Fruit fly (Drosophila melanogaster) whole organism, adult: ENCODE results near the gene CG8301.
A peak's percentile ranks its signal among the peaks of the same experiment; 100 is the strongest.

Experiments
- CG11617 ChIP-seq: fragments of 200-800 bp; sonication (Bioruptor generic); optimal IDR thresholded peaks from 2 replicates; lab custom pipeline; 2017; ENCODE audit warnings: mild to moderate bottlenecking, missing biosample characterization, missing genetic modification reagents, missing genetic modification characterization
- CG12768 ChIP-seq: fragments of 200-800 bp; sonication (Bioruptor generic); optimal IDR thresholded peaks from 2 replicates; lab custom pipeline; 2017; ENCODE audit warnings: missing biosample characterization, missing genetic modification characterization, mild to moderate bottlenecking, moderate library complexity, missing genetic modification reagents
- CG14711 ChIP-seq: fragments of 200-800 bp; sonication (Bioruptor generic); optimal IDR thresholded peaks from 2 replicates; lab custom pipeline; 2018; ENCODE audit warnings: missing biosample characterization, mild to moderate bottlenecking, missing genetic modification characterization, moderate library complexity
- CG1620 ChIP-seq: fragments of 200-800 bp; sonication (Bioruptor generic); optimal IDR thresholded peaks from 2 replicates; lab custom pipeline; 2016; ENCODE audit warnings: missing biosample characterization, missing genetic modification characterization
- CG33017 ChIP-seq: fragments of 200-800 bp; sonication (Bioruptor generic); optimal IDR thresholded peaks from 2 replicates; lab custom pipeline; 2018; ENCODE audit warnings: missing biosample characterization, mild to moderate bottlenecking, missing genetic modification characterization, moderate library complexity
- CG5204 ChIP-seq: fragments of 200-800 bp; sonication (Bioruptor generic); optimal IDR thresholded peaks from 2 replicates; lab custom pipeline; 2016; ENCODE audit warnings: missing biosample characterization, missing genetic modification characterization
- CG7045 ChIP-seq: fragments of 200-800 bp; sonication (Bioruptor generic); optimal IDR thresholded peaks from 2 replicates; lab custom pipeline; 2017; ENCODE audit warnings: missing biosample characterization, mild to moderate bottlenecking, missing genetic modification characterization
- CG7101 ChIP-seq: fragments of 200-800 bp; sonication (Bioruptor generic); optimal IDR thresholded peaks from 2 replicates; lab custom pipeline; 2018; ENCODE audit warnings: missing biosample characterization, mild to moderate bottlenecking, missing genetic modification characterization, moderate library complexity
- Clk ChIP-seq: fragments of 200-800 bp; sonication (Bioruptor generic); optimal IDR thresholded peaks from 2 replicates; lab custom pipeline; 2017; ENCODE audit warnings: missing biosample characterization, missing genetic modification characterization
- Crg-1 ChIP-seq: fragments of 200-800 bp; sonication (Bioruptor generic); optimal IDR thresholded peaks from 2 replicates; lab custom pipeline; 2016; ENCODE audit warnings: missing biosample characterization, missing genetic modification characterization
- Hr96 ChIP-seq: fragments of 200-800 bp; sonication (Bioruptor generic); optimal IDR thresholded peaks from 2 replicates; lab custom pipeline; 2016; ENCODE audit warnings: missing biosample characterization, missing genetic modification characterization
- Mnt ChIP-seq: fragments of 200-800 bp; sonication (Bioruptor generic); optimal IDR thresholded peaks from 2 replicates; lab custom pipeline; 2016; ENCODE audit warnings: missing biosample characterization, mild to moderate bottlenecking, missing genetic modification characterization
- bab1 ChIP-seq: fragments of 200-800 bp; sonication (Bioruptor generic); optimal IDR thresholded peaks from 3 replicates; lab custom pipeline; 2019; ENCODE audit warnings: missing biosample characterization, mild to moderate bottlenecking, missing genetic modification characterization, moderate library complexity
- cic ChIP-seq: fragments of 200-800 bp; sonication (Bioruptor generic); optimal IDR thresholded peaks from 2 replicates; lab custom pipeline; 2017; ENCODE audit warnings: missing biosample characterization, mild to moderate bottlenecking, missing genetic modification characterization, moderate library complexity
- cnc ChIP-seq, 2 experiments: fragments of >200 bp; optimal IDR thresholded peaks; 2 replicates each; lab custom pipeline; 2017
- kay ChIP-seq: fragments of 200-800 bp; sonication (Bioruptor generic); peaks from one replicate; lab custom pipeline; 2016; ENCODE audit warnings: missing biosample characterization, missing genetic modification characterization, borderline replicate concordance
- ovo ChIP-seq: fragments of 200-800 bp; sonication (Bioruptor generic); optimal IDR thresholded peaks from 2 replicates; lab custom pipeline; 2016; ENCODE audit warnings: missing biosample characterization, missing genetic modification characterization
- pad ChIP-seq: fragments of 200-800 bp; sonication (Bioruptor generic); optimal IDR thresholded peaks from 3 replicates; lab custom pipeline; 2017; ENCODE audit warnings: missing biosample characterization, missing genetic modification characterization, mild to moderate bottlenecking, moderate library complexity, missing genetic modification reagents
- tj ChIP-seq: fragments of 200-800 bp; sonication (Bioruptor generic); optimal IDR thresholded peaks from 3 replicates; lab custom pipeline; 2017; ENCODE audit warnings: missing biosample characterization, mild to moderate bottlenecking, missing genetic modification characterization, moderate library complexity
- toe ChIP-seq: fragments of 200-800 bp; sonication (Bioruptor generic); optimal IDR thresholded peaks from 2 replicates; lab custom pipeline; 2016; ENCODE audit warnings: missing biosample characterization, missing genetic modification characterization

Gene CG8301

dm6 chr3R:9534595-9535217 is 46.4 kb upstream of the CG8301 start:
- TF ChIP-seq cic (GFP tag; lab: Kevin White, UChicago) (no peak), tj (GFP tag; lab: Kevin White, UChicago) (no peak), CG14711 (no peak), kay (no peak), CG7045 (GFP tag; lab: Kevin White, UChicago) (no peak), cnc (optimal IDR thresholded peaks at IDR 0.05; lab: Kevin White, UChicago) (no peak), Crg-1 (GFP tag; lab: Kevin White, UChicago) (no peak), Mnt (GFP tag; lab: Kevin White, UChicago) (no peak), Hr96 (GFP tag; lab: Kevin White, UChicago) (no peak)

DNA sequence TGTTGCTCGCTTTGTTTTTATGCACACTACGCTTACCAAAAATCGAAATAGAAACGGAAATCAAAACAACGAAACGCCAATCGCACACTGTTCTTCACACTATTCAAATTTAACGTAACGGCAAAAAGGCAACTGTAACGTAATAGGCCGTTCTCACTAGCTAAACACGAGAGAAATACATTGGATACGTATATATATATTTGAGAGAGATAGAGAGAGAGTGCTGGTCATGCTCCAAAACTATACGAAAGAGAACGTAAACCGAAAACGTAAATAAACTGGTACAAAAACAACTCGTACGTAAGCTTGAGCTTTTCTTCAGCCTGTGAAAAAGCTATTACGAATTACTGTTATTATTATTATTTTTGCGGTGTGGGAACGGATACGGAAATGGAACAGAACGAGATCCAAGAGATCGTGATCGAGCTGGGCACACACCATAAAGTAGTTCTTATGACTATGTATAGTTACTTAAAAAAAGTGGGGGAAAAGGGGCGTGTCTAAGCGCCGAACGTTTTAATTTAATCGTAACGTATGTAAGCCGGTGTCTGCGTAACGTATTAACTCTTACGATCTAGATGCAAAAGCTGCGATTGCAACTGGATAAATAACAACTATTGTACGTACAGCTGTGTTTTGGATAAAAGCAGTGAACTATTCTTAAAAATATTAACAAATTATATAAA is 37.5 kb upstream of the CG8301 start:
- TF ChIP-seq kay: peak; percentile 68
- TF ChIP-seq cnc (optimal IDR thresholded peaks at IDR 0.05; lab: Kevin White, UChicago): no peak

- TF ChIP-seq toe: no peak
- no peak for TF ChIP-seq cnc (optimal IDR thresholded peaks at IDR 0.05; lab: Kevin White, UChicago)
- no peak for TF ChIP-seq bab1 (GFP tag; lab: Kevin White, UChicago)
- TF ChIP-seq Hr96 (GFP tag; lab: Kevin White, UChicago): no peak
- TF ChIP-seq CG1620 (GFP tag; lab: Kevin White, UChicago): no peak
- TF ChIP-seq tj (GFP tag; lab: Kevin White, UChicago): no peak
- no peak for TF ChIP-seq Clk (GFP tag; lab: Kevin White, UChicago)
- TF ChIP-seq CG7045 (GFP tag; lab: Kevin White, UChicago): no peak
- no peak for TF ChIP-seq Crg-1 (GFP tag; lab: Kevin White, UChicago)
- TF ChIP-seq CG14711: no peak
- TF ChIP-seq cic (GFP tag; lab: Kevin White, UChicago): no peak
- no peak for TF ChIP-seq CG11617
- TF ChIP-seq Mnt (GFP tag; lab: Kevin White, UChicago): no peak
- no peak for TF ChIP-seq ovo (GFP tag; lab: Kevin White, UChicago)
- no peak for TF ChIP-seq CG12768 (GFP tag; lab: Kevin White, UChicago)
- TF ChIP-seq CG5204 (GFP tag; lab: Kevin White, UChicago): no peak
These were observed 34.2 kb upstream of the CG8301 start for dm6 chr3R:9546808-9547381.

DNA sequence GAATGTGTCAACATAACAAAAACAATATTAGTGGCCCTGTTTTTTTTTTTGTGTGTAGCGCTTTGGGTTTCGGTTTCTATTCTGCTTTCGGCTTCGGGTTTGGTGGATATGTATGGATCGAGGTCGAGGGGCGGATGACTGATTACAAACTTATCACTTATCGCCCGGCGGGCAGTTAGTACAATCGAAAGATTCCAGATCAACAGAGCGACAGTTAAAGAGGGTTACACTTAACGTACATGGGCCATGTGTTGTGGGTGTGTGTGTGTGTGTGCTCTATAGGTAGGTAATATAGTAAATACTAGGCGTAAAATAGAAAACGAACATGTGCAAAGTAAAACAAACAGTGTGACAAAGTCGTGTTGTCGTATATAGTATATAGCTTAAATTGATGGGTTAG is 32.3 kb upstream of the CG8301 start:
- no peak for TF ChIP-seq CG7101 (tag; lab: Kevin White, UChicago)
- TF ChIP-seq cic (GFP tag; lab: Kevin White, UChicago): peak; percentile 66
- peak; percentile 22 for TF ChIP-seq Mnt (GFP tag; lab: Kevin White, UChicago)

- TF ChIP-seq cic (GFP tag; lab: Kevin White, UChicago) (no peak), Mnt (GFP tag; lab: Kevin White, UChicago) (peak; percentile 60), ovo (GFP tag; lab: Kevin White, UChicago) (no peak), Crg-1 (GFP tag; lab: Kevin White, UChicago) (peak; percentile 0), tj (GFP tag; lab: Kevin White, UChicago) (no peak)
These were observed 30.7 kb upstream of the CG8301 start for dm6 chr3R:9550265-9551012.

DNA sequence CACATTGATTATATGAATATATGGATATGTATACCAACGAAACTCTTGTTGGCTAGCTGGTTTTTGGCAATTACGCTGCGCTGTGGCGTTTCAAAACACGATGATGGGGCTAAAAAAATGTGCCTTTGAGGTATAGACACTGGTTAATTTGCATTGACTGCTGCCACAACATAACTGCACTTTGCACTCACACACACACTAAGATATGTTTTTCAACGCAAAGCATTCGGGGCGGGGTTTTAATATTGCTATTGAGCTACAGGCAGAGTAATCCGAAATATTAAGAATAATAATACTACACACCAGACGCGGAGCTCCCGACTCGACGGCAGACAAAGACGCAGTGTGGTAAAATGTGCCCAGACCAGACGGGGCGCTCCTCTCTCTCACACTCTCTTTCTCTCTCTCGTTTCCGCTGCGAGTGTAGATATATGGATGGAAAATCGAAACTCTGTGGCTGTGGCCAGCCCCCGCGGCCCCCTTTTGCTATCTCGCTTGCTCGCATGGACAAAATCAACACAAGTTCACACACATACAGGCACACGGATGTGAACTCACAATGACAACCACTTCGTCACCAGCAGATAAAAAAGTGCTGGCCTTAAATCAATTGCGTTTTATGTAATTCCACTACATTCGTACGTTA is 30.0 kb upstream of the CG8301 start:
- TF ChIP-seq cic (GFP tag; lab: Kevin White, UChicago) (peak; percentile 89), CG33017 (tag; lab: Kevin White, UChicago) (peak; percentile 43), Clk (GFP tag; lab: Kevin White, UChicago) (peak; percentile 23), CG12768 (GFP tag; lab: Kevin White, UChicago) (peak; percentile 83), Hr96 (GFP tag; lab: Kevin White, UChicago) (peak; percentile 31), CG14711 (peak; percentile 52), CG5204 (GFP tag; lab: Kevin White, UChicago) (no peak), tj (GFP tag; lab: Kevin White, UChicago) (peak; percentile 78), pad (GFP tag; lab: Kevin White, UChicago) (peak; percentile 56), toe (no peak), CG7045 (GFP tag; lab: Kevin White, UChicago) (peak; percentile 51), Crg-1 (GFP tag; lab: Kevin White, UChicago) (peak; percentile 68), cnc (optimal IDR thresholded peaks at IDR 0.05; lab: Kevin White, UChicago) (peak in 1 of 2 experiments; percentile 80), Mnt (GFP tag; lab: Kevin White, UChicago) (peak; percentile 93), ovo (GFP tag; lab: Kevin White, UChicago) (peak; percentile 47), CG7101 (tag; lab: Kevin White, UChicago) (peak; percentile 63), bab1 (GFP tag; lab: Kevin White, UChicago) (peak; percentile 20), kay (no peak), CG11617 (peak; percentile 57), CG1620 (GFP tag; lab: Kevin White, UChicago) (peak; percentile 6)
